Worm (Caenorhabditis elegans) whole organism, L1 larva: ENCODE data around the gene F10E7.11.

ENCODE experiments used
- ceh-8 ChIP-seq: fragments of 200-800 bp; sonication (Bioruptor generic); optimal IDR thresholded peaks from 2 replicates; lab custom pipeline; 2018; ENCODE audit warnings: mild to moderate bottlenecking, missing genetic modification characterization, moderate library complexity, missing compliant biosample characterization
- dsc-1 ChIP-seq: sonication (generic microtip); optimal IDR thresholded peaks from 2 replicates; lab custom pipeline; 2016; ENCODE audit warnings: mild to moderate bottlenecking, missing genetic modification characterization, missing compliant biosample characterization
- egl-13 ChIP-seq: sonication (generic microtip); optimal IDR thresholded peaks from 2 replicates; lab custom pipeline; 2016; ENCODE audit warnings: missing genotype, missing genetic modification reagents, missing genetic modification characterization, missing compliant biosample characterization
- hlh-17 ChIP-seq: fragments of 200-800 bp; sonication (Bioruptor generic); optimal IDR thresholded peaks from 2 replicates; lab custom pipeline; 2018; ENCODE audit warnings: missing genetic modification characterization, mild to moderate bottlenecking, missing compliant biosample characterization, moderate library complexity, borderline replicate concordance
- isw-1 ChIP-seq: fragments of 200-800 bp; sonication (Bioruptor generic); IDR thresholded peaks from 2 replicates; pipeline ENCODE4 v1.3.6; 2022; ENCODE audit warnings: missing genetic modification characterization, missing compliant biosample characterization
- lin-13 ChIP-seq: fragments of 150-350 bp; optimal IDR thresholded peaks from 2 replicates; lab custom pipeline; 2014; ENCODE audit warnings: missing biosample characterization, missing genetic modification reagents, missing genetic modification characterization
- lsy-2 ChIP-seq, 2 experiments: fragments of 150-350 bp; optimal IDR thresholded peaks; 2 replicates each; lab custom pipeline; 2014; ENCODE audit warnings: missing biosample characterization in 2 of 2, missing genetic modification characterization in 2 of 2
- mef-2 ChIP-seq: fragments of 150-350 bp; optimal IDR thresholded peaks from 2 replicates; lab custom pipeline; 2014; ENCODE audit warnings: missing biosample characterization, missing genetic modification characterization
- nhr-237 ChIP-seq: fragments of 150-350 bp; optimal IDR thresholded peaks from 2 replicates; lab custom pipeline; 2014; ENCODE audit warnings: missing biosample characterization, missing genetic modification characterization
- nhr-84 ChIP-seq: sonication (generic microtip); optimal IDR thresholded peaks from 2 replicates; lab custom pipeline; 2017; ENCODE audit warnings: missing biosample characterization, missing genetic modification characterization
- rnt-1 ChIP-seq: sonication (generic microtip); optimal IDR thresholded peaks from 2 replicates; lab custom pipeline; 2016; ENCODE audit warnings: mild to moderate bottlenecking, missing genetic modification characterization, moderate library complexity, missing compliant biosample characterization
- snpc-4 ChIP-seq: fragments of 150-350 bp; optimal IDR thresholded peaks from 2 replicates; lab custom pipeline; 2014; ENCODE audit warnings: missing biosample characterization, missing genetic modification characterization
- sptf-1 ChIP-seq: fragments of 150-350 bp; optimal IDR thresholded peaks from 2 replicates; lab custom pipeline; 2014; ENCODE audit warnings: missing biosample characterization, missing genetic modification characterization
- sup-37 ChIP-seq: fragments of 200-800 bp; sonication (Bioruptor generic); optimal IDR thresholded peaks from 2 replicates; lab custom pipeline; 2018; ENCODE audit warnings: mild to moderate bottlenecking, missing genetic modification characterization, missing compliant biosample characterization
- zip-4 ChIP-seq: fragments of 200-800 bp; sonication (Bioruptor generic); optimal IDR thresholded peaks from 2 replicates; lab custom pipeline; 2018; ENCODE audit warnings: mild to moderate bottlenecking, missing genetic modification characterization, moderate library complexity, missing compliant biosample characterization
- ztf-4 ChIP-seq: fragments of 150-350 bp; optimal IDR thresholded peaks from 2 replicates; lab custom pipeline; 2014; ENCODE audit warnings: missing biosample characterization, missing genetic modification characterization

F10E7.11 gene

DNA sequence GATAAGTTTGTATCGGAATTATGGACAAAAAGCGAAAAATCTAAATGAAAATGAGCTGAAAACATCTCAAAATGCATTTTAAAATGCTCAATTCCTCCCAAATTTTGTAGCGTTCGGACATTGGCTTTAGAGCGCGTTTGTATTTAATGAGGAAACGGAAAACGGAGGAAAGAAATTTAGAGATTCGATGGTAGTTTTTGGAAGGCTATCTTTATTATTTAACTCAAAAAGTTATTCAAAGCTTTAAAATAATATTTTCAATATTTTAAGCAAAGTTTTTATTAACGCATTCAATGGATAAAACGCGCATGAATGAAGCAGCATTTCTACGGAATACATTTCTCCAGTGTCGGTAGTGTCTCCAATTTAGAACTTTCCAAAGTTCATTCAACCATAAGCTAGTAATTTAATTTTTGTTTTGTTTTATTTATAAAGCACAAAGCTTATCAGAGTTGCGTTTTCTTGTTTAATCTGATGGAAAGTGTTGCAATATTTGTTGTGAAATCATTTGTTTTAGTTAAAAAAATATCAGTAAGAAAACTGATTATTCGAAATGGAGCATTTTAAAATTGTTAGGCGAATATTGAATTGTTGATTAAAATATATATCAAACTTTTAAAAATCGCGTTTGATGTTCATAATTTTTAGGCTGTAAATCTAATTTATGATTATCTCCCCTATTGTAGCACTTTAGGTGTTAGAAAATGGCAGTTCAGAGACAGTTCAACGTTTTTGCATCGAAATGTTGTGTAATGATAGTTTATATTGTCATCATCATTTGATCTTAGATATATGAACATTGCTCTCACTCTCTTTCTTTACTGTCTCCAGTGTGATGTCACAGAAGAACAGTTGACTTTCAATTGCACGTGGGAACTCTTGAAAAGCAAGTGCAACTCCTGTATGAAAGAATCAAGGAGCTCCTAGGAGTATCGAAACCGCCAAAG is 49.8 kb downstream of the F10E7.11 start (continued):
- TF ChIP-seq nhr-84 (tag; lab: Kevin White, UChicago), result no peak

DNA sequence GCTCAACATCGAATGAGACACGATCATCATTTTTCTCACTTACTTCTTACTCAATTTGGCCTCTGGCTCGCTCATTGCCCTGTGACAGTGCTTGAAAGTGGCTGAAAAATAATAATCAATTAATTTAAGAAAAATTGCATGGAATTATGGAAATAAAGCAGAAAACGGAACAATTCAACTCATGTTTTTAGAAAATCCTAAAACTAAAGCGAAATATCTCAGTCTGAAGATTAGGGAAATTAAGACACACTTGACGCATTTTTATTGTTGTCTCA is 50.4 kb downstream of the F10E7.11 start, which contains the start of gene kars-1:
Gene kars-1 (minus strand): TSS at position 101 of the 275 bp plus-strand sequence.
- TF ChIP-seq zip-4, result no peak
- TF ChIP-seq isw-1 (GFP tag; lab: Robert Waterston, UW), result no peak
- no peak for TF ChIP-seq sptf-1 (tag; lab: Kevin White, UChicago)
- TF ChIP-seq sup-37, result no peak
- TF ChIP-seq ztf-4 (tag; lab: Kevin White, UChicago), result no peak
- TF ChIP-seq rnt-1 (tag; lab: Kevin White, UChicago), result no peak
- no peak for TF ChIP-seq hlh-17 (GFP tag; lab: Kevin White, UChicago)
- TF ChIP-seq snpc-4, result no peak
- no peak for TF ChIP-seq lsy-2 (tag; optimal IDR thresholded peaks at IDR 0.05; lab: Kevin White, UChicago)
- TF ChIP-seq dsc-1 (tag; lab: Kevin White, UChicago), result no peak
- TF ChIP-seq egl-13 (tag; lab: Kevin White, UChicago), result no peak
- no peak for TF ChIP-seq ceh-8 (GFP tag; lab: Kevin White, UChicago)
- no peak for TF ChIP-seq nhr-237 (tag; lab: Kevin White, UChicago)
- TF ChIP-seq lin-13 (GFP tag; lab: Kevin White, UChicago), result no peak
- TF ChIP-seq mef-2 (tag; lab: Kevin White, UChicago), result no peak
- TF ChIP-seq, all 84 proteins: peak for 0
